Fruit fly (Drosophila melanogaster) whole organism, embryonic: ENCODE data around the gene CG15894.

Experiments
- CG11695 ChIP-seq: fragments of 200-800 bp; sonication (Bioruptor generic); IDR thresholded peaks from 3 replicates; pipeline ENCODE4 v1.3.6; 2022; ENCODE audit warnings: missing biosample characterization, missing genetic modification characterization
- CG3847 ChIP-seq: fragments of 200-800 bp; sonication (Bioruptor generic); IDR thresholded peaks from 2 replicates; pipeline ENCODE4 v1.3.6; 2022; ENCODE audit warnings: missing biosample characterization, missing genetic modification characterization
- CG7963 ChIP-seq: fragments of 200-800 bp; sonication (Bioruptor generic); IDR thresholded peaks from 3 replicates; pipeline ENCODE4 v1.3.6; 2022; ENCODE audit warnings: missing biosample characterization, missing genetic modification characterization; ENCODE audit not compliant: partially characterized antibody
- HmgZ ChIP-seq: fragments of 200-800 bp; sonication (Bioruptor generic); optimal IDR thresholded peaks from 2 replicates; lab custom pipeline; 2018; ENCODE audit warnings: missing biosample characterization, mild to moderate bottlenecking, missing genetic modification characterization
- Med ChIP-seq: fragments of 200-800 bp; sonication (Bioruptor generic); peaks from one replicate; lab custom pipeline; 2016; ENCODE audit warnings: missing biosample characterization, missing genetic modification characterization, mild to moderate bottlenecking, inconsistent platforms, moderate library complexity
- TFAM ChIP-seq: fragments of 200-800 bp; sonication (Bioruptor generic); optimal IDR thresholded peaks from 2 replicates; lab custom pipeline; 2017; ENCODE audit warnings: missing biosample characterization, missing genetic modification characterization, inconsistent platforms
- chif ChIP-seq, 2 experiments: fragments of 200-800 bp; sonication (Bioruptor generic); optimal IDR thresholded peaks; 3 replicates each; lab custom pipeline; 2016; ENCODE audit warnings: missing biosample characterization in 2 of 2, missing genetic modification characterization in 2 of 2
- dati ChIP-seq: fragments of 200-800 bp; sonication (Bioruptor generic); IDR thresholded peaks from 2 replicates; pipeline ENCODE4 v1.3.6; 2022; ENCODE audit warnings: missing biosample characterization, missing genetic modification characterization
- grn ChIP-seq: fragments of 200-800 bp; sonication (Bioruptor generic); optimal IDR thresholded peaks from 3 replicates; lab custom pipeline; 2017; ENCODE audit warnings: missing biosample characterization, missing genetic modification characterization
- pan ChIP-seq, 4 experiments: fragments of >200 bp in 3 of 4; fragments of 200-800 bp in 1 of 4; sonication (Bioruptor generic) in 1 of 4; optimal IDR thresholded peaks in 3 of 4; IDR thresholded peaks in 1 of 4; 2 replicates each; pipeline versions ENCODE4 v1.3.6 to Lab custom; 2017 to 2022; ENCODE audit warnings: missing biosample characterization in 2 of 4, missing genetic modification characterization in 2 of 4, mixed read lengths in 1 of 4
- pho ChIP-seq: fragments of 200-800 bp; sonication (Bioruptor generic); optimal IDR thresholded peaks from 2 replicates; lab custom pipeline; 2016; ENCODE audit warnings: missing biosample characterization, missing genetic modification characterization
- psq ChIP-seq: fragments of 200-800 bp; sonication (Bioruptor generic); optimal IDR thresholded peaks from 2 replicates; lab custom pipeline; 2017; ENCODE audit warnings: missing biosample characterization, missing genetic modification characterization
- rib ChIP-seq: fragments of 200-800 bp; sonication (Bioruptor generic); IDR thresholded peaks from 2 replicates; pipeline ENCODE4 v1.3.6; 2022; ENCODE audit warnings: missing biosample characterization, missing genetic modification characterization
- slou ChIP-seq: fragments of 200-800 bp; sonication (Bioruptor generic); optimal IDR thresholded peaks from 3 replicates; lab custom pipeline; 2016; ENCODE audit warnings: missing biosample characterization, missing genetic modification characterization
- sr ChIP-seq: fragments of 200-800 bp; sonication (Bioruptor generic); IDR thresholded peaks from 3 replicates; pipeline ENCODE4 v1.3.6; 2022; ENCODE audit warnings: missing biosample characterization, missing genetic modification characterization
- stwl ChIP-seq: fragments of 200-800 bp; sonication (Bioruptor generic); optimal IDR thresholded peaks from 3 replicates; lab custom pipeline; 2018; ENCODE audit warnings: missing biosample characterization, mild to moderate bottlenecking, missing genetic modification characterization, moderate library complexity

Gene CG15894

dm6 chrX:6376748-6377147 lies 67.7 kb downstream of the CG15894 start (continued):
- TF ChIP-seq TFAM, result no peak
- TF ChIP-seq CG3847 (GFP tag; lab: Robert Waterston, UW), result no peak
- no peak for TF ChIP-seq HmgZ
- no peak for TF ChIP-seq CG11695 (GFP tag; lab: Robert Waterston, UW)
- no peak for TF ChIP-seq psq (GFP tag; lab: Kevin White, UChicago)
- peak; percentile 84 for TF ChIP-seq Med (GFP tag; lab: Kevin White, UChicago)
- no peak for TF ChIP-seq grn (GFP tag; lab: Kevin White, UChicago)
- TF ChIP-seq dati (GFP tag; lab: Robert Waterston, UW), result no peak
- no peak for TF ChIP-seq pho
- TF ChIP-seq stwl (tag; lab: Kevin White, UChicago), result no peak
- no peak for TF ChIP-seq slou
- TF ChIP-seq sr (GFP tag; lab: Robert Waterston, UW), result no peak
- TF ChIP-seq chif (GFP tag; optimal IDR thresholded peaks at IDR 0.05; lab: Kevin White, UChicago), result no peak
- TF ChIP-seq CG7963 (GFP tag; lab: Robert Waterston, UW), result no peak
- TF ChIP-seq rib (GFP tag; lab: Robert Waterston, UW), result no peak
- TF ChIP-seq pan (optimal IDR thresholded peaks at IDR 0.05; lab: Kevin White, UChicago), result no peak
- no peak for TF ChIP-seq pan (GFP tag; optimal IDR thresholded peaks at IDR 0.05 in 1 of 2, IDR thresholded peaks at IDR 0.05 in 1 of 2)
- TF ChIP-seq, all 482 proteins: peak for 61
